Worm (Caenorhabditis elegans) whole organism, L1 larva: ENCODE data around the gene orc-4.

ENCODE experiments used
- C34B4.2 ChIP-seq: sonication (generic microtip); optimal IDR thresholded peaks from 2 replicates; lab custom pipeline; 2017; ENCODE audit warnings: mild to moderate bottlenecking, missing genetic modification characterization, missing compliant biosample characterization
- blmp-1 ChIP-seq: fragments of 150-350 bp; optimal IDR thresholded peaks from 2 replicates; lab custom pipeline; 2014; ENCODE audit warnings: missing biosample characterization, missing genetic modification characterization
- ceh-82 ChIP-seq, 3 experiments: fragments of 150-350 bp in 1 of 3; sonication (generic microtip) in 2 of 3; optimal IDR thresholded peaks; 2 replicates each; lab custom pipeline; 2014 to 2017; ENCODE audit warnings: missing biosample characterization in 3 of 3, missing genetic modification characterization in 3 of 3
- ets-5 ChIP-seq: fragments of 200-800 bp; sonication (Bioruptor generic); IDR thresholded peaks from 2 replicates; pipeline ENCODE4 v1.3.6; 2022; ENCODE audit warnings: missing genetic modification characterization, missing compliant biosample characterization
- lsy-2 ChIP-seq, 2 experiments: fragments of 150-350 bp; optimal IDR thresholded peaks; 2 replicates each; lab custom pipeline; 2014; ENCODE audit warnings: missing biosample characterization in 2 of 2, missing genetic modification characterization in 2 of 2
- nhr-11 ChIP-seq: fragments of 150-350 bp; optimal IDR thresholded peaks from 2 replicates; lab custom pipeline; 2014; ENCODE audit warnings: missing biosample characterization, missing genetic modification characterization
- nhr-237 ChIP-seq: fragments of 150-350 bp; optimal IDR thresholded peaks from 2 replicates; lab custom pipeline; 2014; ENCODE audit warnings: missing biosample characterization, missing genetic modification characterization
- nhr-76 ChIP-seq: sonication (generic microtip); optimal IDR thresholded peaks from 2 replicates; lab custom pipeline; 2017; ENCODE audit warnings: missing biosample characterization, missing genetic modification characterization
- pag-3 ChIP-seq: sonication (generic microtip); optimal IDR thresholded peaks from 2 replicates; lab custom pipeline; 2017; ENCODE audit warnings: missing genetic modification characterization, mild to moderate bottlenecking, missing compliant biosample characterization, antibody characterized with exemption, borderline replicate concordance; ENCODE audit not compliant: insufficient read depth
- skn-1 ChIP-seq: fragments of 150-350 bp; optimal IDR thresholded peaks from 2 replicates; lab custom pipeline; 2014; ENCODE audit warnings: missing biosample characterization, missing genetic modification characterization
- unc-62 ChIP-seq: fragments of 150-350 bp; optimal IDR thresholded peaks from 2 replicates; lab custom pipeline; 2014; ENCODE audit warnings: missing biosample characterization, missing genetic modification reagents, missing genetic modification characterization
- vab-15 ChIP-seq: sonication (generic microtip); optimal IDR thresholded peaks from 2 replicates; lab custom pipeline; 2017; ENCODE audit warnings: missing genotype, mild to moderate bottlenecking, missing genetic modification characterization, missing compliant biosample characterization
- ztf-11 ChIP-seq, 2 experiments: sonication (generic microtip); optimal IDR thresholded peaks; 2 replicates each; lab custom pipeline; 2016 to 2017; ENCODE audit warnings: missing genetic modification characterization in 2 of 2, missing biosample characterization in 1 of 2, missing compliant biosample characterization in 1 of 2

ce11 chrIII:10656069-10656468 lies 10.1 kb downstream of the orc-4 start:
- no peak for TF ChIP-seq nhr-237 (tag; lab: Kevin White, UChicago)
- TF ChIP-seq ets-5 (GFP tag; lab: Robert Waterston, UW), result no peak
- no peak for TF ChIP-seq C34B4.2 (tag; lab: Kevin White, UChicago)
- no peak for TF ChIP-seq skn-1 (tag; lab: Kevin White, UChicago)
- TF ChIP-seq vab-15 (tag; lab: Kevin White, UChicago), result no peak
- TF ChIP-seq nhr-11, result no peak
- TF ChIP-seq nhr-76 (tag; lab: Kevin White, UChicago), result no peak
- no peak for TF ChIP-seq ceh-82 (tag; optimal IDR thresholded peaks at IDR 0.05; lab: Kevin White, UChicago)
- TF ChIP-seq lsy-2 (tag; optimal IDR thresholded peaks at IDR 0.05; lab: Kevin White, UChicago), result no peak
- TF ChIP-seq pag-3 (tag; lab: Kevin White, UChicago), result no peak
- TF ChIP-seq unc-62 (GFP tag; lab: Kevin White, UChicago), result no peak
- TF ChIP-seq blmp-1, result no peak
- no peak for TF ChIP-seq ztf-11 (tag; optimal IDR thresholded peaks at IDR 0.05; lab: Kevin White, UChicago)
